Worm (Caenorhabditis elegans) whole organism, dauer: ENCODE results near the gene hsp-110.

Source experiments
- unc-62 ChIP-seq: sonication (generic microtip); optimal IDR thresholded peaks from 2 replicates; lab custom pipeline; 2017; ENCODE audit warnings: missing biosample characterization, missing genetic modification reagents, missing genetic modification characterization

hsp-110 gene

ce11 chrIII:8446534-8446933 is at the start of gene hsp-110:
Gene hsp-110 (minus strand): TSS chrIII:8446909.
- no peak for TF ChIP-seq unc-62 (GFP tag; lab: Kevin White, UChicago)

ce11 chrIII:8494708-8495107 is 48.0 kb upstream of the hsp-110 start, which contains the start of gene pac-1:
Gene pac-1 (plus strand): TSS chrIII:8495008.
- TF ChIP-seq unc-62 (GFP tag; lab: Kevin White, UChicago): no peak

ce11 chrIII:8491945-8492344 is 45.2 kb upstream of the hsp-110 start:
- no peak for TF ChIP-seq unc-62 (GFP tag; lab: Kevin White, UChicago)

DNA sequence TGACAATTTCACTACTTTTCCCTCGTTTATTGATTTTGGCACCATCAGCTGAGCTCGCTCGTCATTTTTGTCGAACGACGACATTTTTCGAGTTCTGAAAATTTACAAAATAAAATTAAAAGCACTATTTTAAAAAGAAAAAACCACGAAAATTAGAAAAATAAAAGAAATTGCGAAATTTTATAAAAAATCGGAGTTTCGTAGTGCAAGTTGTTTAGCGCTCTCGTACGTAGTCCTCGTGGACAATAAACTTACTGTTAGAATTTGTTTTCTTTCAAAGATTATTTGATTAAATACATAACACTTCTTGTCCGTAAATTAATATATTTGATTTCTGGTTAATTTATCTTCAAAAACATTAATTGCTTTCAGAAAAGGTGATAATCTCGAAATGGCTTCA is 43.5 kb upstream of the hsp-110 start, which contains the start of the genes ess-2 and F42H10.2:
ess-2 (minus strand) TSS at position 99 of the 400 bp plus-strand sequence.
F42H10.2 (plus strand) TSS at position 367 of the 400 bp plus-strand sequence.
- no peak for TF ChIP-seq unc-62 (GFP tag; lab: Kevin White, UChicago)

DNA sequence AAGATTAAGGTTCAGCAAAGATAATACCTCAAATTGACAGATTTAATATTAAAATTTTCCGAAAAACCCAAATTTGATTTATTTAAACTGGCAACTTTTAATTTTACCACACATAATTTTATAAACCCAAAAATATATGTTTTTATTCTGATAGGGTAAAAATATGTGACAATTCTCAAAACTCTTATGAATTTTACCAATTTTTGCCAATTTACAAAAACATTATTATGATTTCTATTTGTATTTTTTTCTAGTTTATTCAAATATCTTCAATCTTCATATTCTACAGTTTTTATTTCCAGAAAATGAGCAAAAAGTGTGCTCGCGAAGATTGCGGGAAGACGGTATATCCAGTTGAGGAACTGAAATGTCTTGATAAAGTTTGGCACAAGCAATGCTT is 37.1 kb upstream of the hsp-110 start, which contains the start of gene F42H10.3:
F42H10.3 (plus strand) TSS at position 301 of the 400 bp plus-strand sequence.
- TF ChIP-seq unc-62 (GFP tag; lab: Kevin White, UChicago): no peak

ce11 chrIII:8480355-8480754 is 33.6 kb upstream of the hsp-110 start, which contains the start of gene F42H10.6:
Gene F42H10.6 (minus strand): TSS chrIII:8480455.
- no peak for TF ChIP-seq unc-62 (GFP tag; lab: Kevin White, UChicago)

ce11 chrIII:8479322-8479864 is 32.7 kb upstream of the hsp-110 start:
- no peak for TF ChIP-seq unc-62 (GFP tag; lab: Kevin White, UChicago)

- TF ChIP-seq unc-62 (GFP tag; lab: Kevin White, UChicago): no peak
Measured at ce11 chrIII:8473292-8473691, 26.6 kb upstream of the hsp-110 start.

DNA sequence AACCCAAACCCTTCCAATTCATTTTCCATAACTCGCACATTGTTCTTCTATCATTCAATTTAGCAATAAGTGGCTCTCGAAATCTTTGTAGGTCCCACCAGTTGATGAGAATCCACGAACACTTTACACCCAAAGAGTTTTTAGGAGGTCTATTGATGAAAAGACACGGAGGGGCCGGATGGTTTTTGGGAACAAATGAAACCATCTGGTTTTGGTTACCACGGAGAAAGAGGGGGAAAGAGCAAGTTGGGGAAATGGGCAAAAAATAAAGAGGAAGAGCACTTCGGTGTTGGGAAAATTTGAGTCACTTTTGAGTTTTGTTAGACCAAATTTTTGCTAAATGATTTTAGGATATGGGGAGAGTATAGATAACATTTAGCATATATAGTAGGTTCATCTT is 20.8 kb upstream of the hsp-110 start:
- no peak for TF ChIP-seq unc-62 (GFP tag; lab: Kevin White, UChicago)

ce11 chrIII:8466735-8467134 is 20.0 kb upstream of the hsp-110 start, which contains the start of gene mig-39:
Gene mig-39 (plus strand): TSS chrIII:8467035.
- no peak for TF ChIP-seq unc-62 (GFP tag; lab: Kevin White, UChicago)

ce11 chrIII:8461410-8461809 is 14.7 kb upstream of the hsp-110 start:
- no peak for TF ChIP-seq unc-62 (GFP tag; lab: Kevin White, UChicago)

- TF ChIP-seq unc-62 (GFP tag; lab: Kevin White, UChicago): no peak
Measured at ce11 chrIII:8457605-8458004, 10.9 kb upstream of the hsp-110 start.

- TF ChIP-seq unc-62 (GFP tag; lab: Kevin White, UChicago): no peak
Measured at ce11 chrIII:8451181-8451580, 4.5 kb upstream of the hsp-110 start.

DNA sequence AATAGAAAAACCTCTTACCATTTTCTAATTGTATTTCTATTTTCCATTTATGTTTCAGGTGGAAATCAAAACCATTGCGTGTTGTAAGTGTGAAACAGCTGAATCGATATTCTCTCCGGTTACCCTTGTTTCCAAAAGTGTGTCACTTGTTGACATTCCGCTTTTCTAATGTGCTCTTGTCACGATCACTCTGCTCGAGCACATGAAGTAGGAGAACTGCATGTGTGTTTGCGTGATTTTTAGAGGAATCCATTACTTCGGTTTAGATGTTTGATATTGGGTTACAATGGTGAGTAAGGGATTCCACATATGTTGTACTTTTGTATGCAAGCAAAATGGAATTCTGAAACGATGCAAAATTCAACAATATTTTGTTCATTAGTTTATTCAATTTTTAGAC is 3.8 kb upstream of the hsp-110 start:
- TF ChIP-seq unc-62 (GFP tag; lab: Kevin White, UChicago): no peak

DNA sequence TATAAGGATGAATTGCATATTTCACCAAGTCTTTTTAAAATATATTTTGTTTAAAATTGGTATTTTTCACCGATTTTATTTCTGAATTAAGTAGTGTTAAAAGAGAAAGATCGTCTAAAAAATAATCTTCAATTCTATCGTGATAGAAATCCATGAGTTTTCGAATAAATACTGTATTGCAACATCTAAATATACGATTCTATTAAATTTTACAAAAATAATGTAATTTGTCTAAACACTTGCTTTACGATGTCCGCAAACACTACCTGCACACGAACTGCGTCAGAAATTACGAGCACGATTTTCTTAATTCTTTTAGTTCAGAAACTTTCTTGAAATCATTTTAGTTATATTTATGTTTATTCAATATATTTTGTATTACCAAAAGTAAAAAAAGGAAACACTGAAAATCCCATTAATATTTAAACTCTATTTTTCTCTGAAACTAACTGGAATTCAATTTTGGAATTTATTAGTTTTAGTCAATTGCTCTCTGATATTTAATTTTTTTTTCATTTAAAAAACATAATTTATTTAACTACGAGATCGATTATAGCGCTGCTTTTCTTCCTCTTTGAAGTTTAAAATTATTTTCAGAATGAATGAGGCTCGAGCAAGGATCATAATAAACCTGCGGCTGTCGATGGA is 2.6 kb upstream of the hsp-110 start, which contains the start of gene mrpl-32:
mrpl-32 (plus strand) TSS at position 598 of the 648 bp plus-strand sequence.
- no peak for TF ChIP-seq unc-62 (GFP tag; lab: Kevin White, UChicago)

- no peak for TF ChIP-seq unc-62 (GFP tag; lab: Kevin White, UChicago)
Measured at ce11 chrIII:8446940-8447403, 263 bp upstream of the hsp-110 start, which contains the start of gene rpn-3. Gene rpn-3 (plus strand): TSS chrIII:8447353.
